Worm (Caenorhabditis elegans) whole organism, L1 larva: ENCODE measurements around the gene F21F8.5.
A peak's percentile ranks its signal among the peaks of the same experiment; 100 is the strongest.

Experiments
- C16A3.4 ChIP-seq: fragments of 150-350 bp; optimal IDR thresholded peaks from 2 replicates; lab custom pipeline; 2014; ENCODE audit warnings: missing biosample characterization, missing genetic modification characterization
- F16B12.6 ChIP-seq: fragments of 150-350 bp; optimal IDR thresholded peaks from 2 replicates; lab custom pipeline; 2014; ENCODE audit warnings: missing biosample characterization, missing genetic modification characterization
- blmp-1 ChIP-seq: fragments of 150-350 bp; optimal IDR thresholded peaks from 2 replicates; lab custom pipeline; 2014; ENCODE audit warnings: missing biosample characterization, missing genetic modification characterization
- ceh-63 ChIP-seq: fragments of 200-800 bp; sonication (Bioruptor generic); optimal IDR thresholded peaks from 2 replicates; lab custom pipeline; 2018; ENCODE audit warnings: mild to moderate bottlenecking, missing genetic modification characterization, missing compliant biosample characterization
- ceh-8 ChIP-seq: fragments of 200-800 bp; sonication (Bioruptor generic); optimal IDR thresholded peaks from 2 replicates; lab custom pipeline; 2018; ENCODE audit warnings: mild to moderate bottlenecking, missing genetic modification characterization, moderate library complexity, missing compliant biosample characterization
- ceh-82 ChIP-seq, 3 experiments: fragments of 150-350 bp in 1 of 3; sonication (generic microtip) in 2 of 3; optimal IDR thresholded peaks; 2 replicates each; lab custom pipeline; 2014 to 2017; ENCODE audit warnings: missing biosample characterization in 3 of 3, missing genetic modification characterization in 3 of 3
- ces-1 ChIP-seq: fragments of 150-350 bp; optimal IDR thresholded peaks from 2 replicates; lab custom pipeline; 2014; ENCODE audit warnings: missing biosample characterization, missing genetic modification reagents, missing genetic modification characterization
- dpl-1 ChIP-seq, 3 experiments: fragments of 150-350 bp in 2 of 3; sonication (generic microtip) in 1 of 3; optimal IDR thresholded peaks; 2 replicates each; lab custom pipeline; 2014 to 2017; ENCODE audit warnings: missing biosample characterization in 3 of 3, missing genetic modification characterization in 3 of 3, missing genetic modification reagents in 3 of 3
- dsc-1 ChIP-seq: sonication (generic microtip); optimal IDR thresholded peaks from 2 replicates; lab custom pipeline; 2016; ENCODE audit warnings: mild to moderate bottlenecking, missing genetic modification characterization, missing compliant biosample characterization
- efl-1 ChIP-seq, 4 experiments: fragments of 150-350 bp; optimal IDR thresholded peaks in 3 of 4; peaks in 1 of 4; 1 replicate in 1 of 4; 2 replicates in 3 of 4; lab custom pipeline; 2014; ENCODE audit warnings: missing biosample characterization in 2 of 4, missing genetic modification characterization in 2 of 4, missing genetic modification reagents in 2 of 4
- grh-1 ChIP-seq: fragments of 200-800 bp; sonication (Bioruptor generic); IDR thresholded peaks from 2 replicates; pipeline ENCODE4 v1.3.6; 2022; ENCODE audit warnings: missing genetic modification reagents, missing genetic modification characterization, missing compliant biosample characterization
- irx-1 ChIP-seq: sonication (generic microtip); optimal IDR thresholded peaks from 2 replicates; lab custom pipeline; 2016; ENCODE audit warnings: missing genetic modification characterization, missing compliant biosample characterization
- isw-1 ChIP-seq: fragments of 200-800 bp; sonication (Bioruptor generic); IDR thresholded peaks from 2 replicates; pipeline ENCODE4 v1.3.6; 2022; ENCODE audit warnings: missing genetic modification characterization, missing compliant biosample characterization
- jun-1 ChIP-seq: fragments of 150-350 bp; optimal IDR thresholded peaks from 2 replicates; lab custom pipeline; 2014; ENCODE audit warnings: missing biosample characterization, missing genetic modification reagents, missing genetic modification characterization
- lin-13 ChIP-seq: fragments of 150-350 bp; optimal IDR thresholded peaks from 2 replicates; lab custom pipeline; 2014; ENCODE audit warnings: missing biosample characterization, missing genetic modification reagents, missing genetic modification characterization
- lin-14 ChIP-seq: fragments of 200-800 bp; sonication (Bioruptor generic); optimal IDR thresholded peaks from 2 replicates; lab custom pipeline; 2018; ENCODE audit warnings: mild to moderate bottlenecking, missing genetic modification characterization, moderate library complexity, missing compliant biosample characterization
- lin-35 ChIP-seq, 2 experiments: fragments of 150-350 bp; optimal IDR thresholded peaks; 2 replicates each; lab custom pipeline; 2014; ENCODE audit warnings: missing biosample characterization in 2 of 2, missing genetic modification characterization in 2 of 2, missing genetic modification reagents in 2 of 2
- lsy-2 ChIP-seq, 2 experiments: fragments of 150-350 bp; optimal IDR thresholded peaks; 2 replicates each; lab custom pipeline; 2014; ENCODE audit warnings: missing biosample characterization in 2 of 2, missing genetic modification characterization in 2 of 2
- mab-9 ChIP-seq: fragments of 200-800 bp; sonication (Bioruptor generic); IDR thresholded peaks from 2 replicates; pipeline ENCODE4 v1.3.6; 2022; ENCODE audit warnings: missing genetic modification reagents, missing genetic modification characterization, missing compliant biosample characterization
- mdl-1 ChIP-seq, 2 experiments: fragments of 150-350 bp; optimal IDR thresholded peaks; 2 replicates each; lab custom pipeline; 2014 to 2017; ENCODE audit warnings: missing biosample characterization in 2 of 2, missing genetic modification characterization in 2 of 2, inconsistent platforms in 1 of 2
- mef-2 ChIP-seq: fragments of 150-350 bp; optimal IDR thresholded peaks from 2 replicates; lab custom pipeline; 2014; ENCODE audit warnings: missing biosample characterization, missing genetic modification characterization
- mep-1 ChIP-seq: fragments of 150-350 bp; optimal IDR thresholded peaks from 2 replicates; lab custom pipeline; 2014; ENCODE audit warnings: missing biosample characterization, missing genetic modification characterization
- nhr-12 ChIP-seq: sonication (generic microtip); optimal IDR thresholded peaks from 2 replicates; lab custom pipeline; 2017; ENCODE audit warnings: missing biosample characterization, missing genetic modification characterization
- nhr-28 ChIP-seq: fragments of 150-350 bp; optimal IDR thresholded peaks from 2 replicates; lab custom pipeline; 2014; ENCODE audit warnings: missing biosample characterization, missing genetic modification characterization
- nhr-47 ChIP-seq: sonication (generic microtip); optimal IDR thresholded peaks from 2 replicates; lab custom pipeline; 2016; ENCODE audit warnings: mild to moderate bottlenecking, missing genetic modification characterization, moderate library complexity, missing compliant biosample characterization
- nhr-71 ChIP-seq: sonication (generic microtip); optimal IDR thresholded peaks from 2 replicates; lab custom pipeline; 2016; ENCODE audit warnings: mild to moderate bottlenecking, missing genetic modification characterization, moderate library complexity, missing compliant biosample characterization
- nhr-77 ChIP-seq: fragments of 150-350 bp; optimal IDR thresholded peaks from 2 replicates; lab custom pipeline; 2014; ENCODE audit warnings: missing biosample characterization, missing genetic modification characterization
- nhr-84 ChIP-seq: sonication (generic microtip); optimal IDR thresholded peaks from 2 replicates; lab custom pipeline; 2017; ENCODE audit warnings: missing biosample characterization, missing genetic modification characterization
- nhr-85 ChIP-seq: sonication (generic microtip); peaks from one replicate; lab custom pipeline; 2016; ENCODE audit warnings: missing genetic modification characterization, inconsistent platforms, missing compliant biosample characterization
- nhr-90 ChIP-seq: sonication (generic microtip); optimal IDR thresholded peaks from 2 replicates; lab custom pipeline; 2016; ENCODE audit warnings: mild to moderate bottlenecking, missing genetic modification characterization, missing compliant biosample characterization; ENCODE audit not compliant: poor library complexity
- rnt-1 ChIP-seq: sonication (generic microtip); optimal IDR thresholded peaks from 2 replicates; lab custom pipeline; 2016; ENCODE audit warnings: mild to moderate bottlenecking, missing genetic modification characterization, moderate library complexity, missing compliant biosample characterization
- snpc-4 ChIP-seq: fragments of 150-350 bp; optimal IDR thresholded peaks from 2 replicates; lab custom pipeline; 2014; ENCODE audit warnings: missing biosample characterization, missing genetic modification characterization
- snu-23 ChIP-seq: sonication (generic microtip); optimal IDR thresholded peaks from 2 replicates; lab custom pipeline; 2016; ENCODE audit warnings: missing genetic modification characterization, missing compliant biosample characterization
- sptf-1 ChIP-seq: fragments of 150-350 bp; optimal IDR thresholded peaks from 2 replicates; lab custom pipeline; 2014; ENCODE audit warnings: missing biosample characterization, missing genetic modification characterization
- sup-37 ChIP-seq: fragments of 200-800 bp; sonication (Bioruptor generic); optimal IDR thresholded peaks from 2 replicates; lab custom pipeline; 2018; ENCODE audit warnings: mild to moderate bottlenecking, missing genetic modification characterization, missing compliant biosample characterization
- swsn-7 ChIP-seq: sonication (generic microtip); optimal IDR thresholded peaks from 2 replicates; lab custom pipeline; 2016; ENCODE audit warnings: missing genetic modification characterization, missing compliant biosample characterization
- unc-130 ChIP-seq: fragments of 150-350 bp; optimal IDR thresholded peaks from 2 replicates; lab custom pipeline; 2017; ENCODE audit warnings: missing biosample characterization, missing genetic modification characterization, inconsistent platforms
- unc-62 ChIP-seq: fragments of 150-350 bp; optimal IDR thresholded peaks from 2 replicates; lab custom pipeline; 2014; ENCODE audit warnings: missing biosample characterization, missing genetic modification reagents, missing genetic modification characterization
- unc-86 ChIP-seq: sonication (generic microtip); optimal IDR thresholded peaks from 2 replicates; lab custom pipeline; 2016; ENCODE audit warnings: missing genetic modification characterization, missing compliant biosample characterization
- vab-15 ChIP-seq: sonication (generic microtip); optimal IDR thresholded peaks from 2 replicates; lab custom pipeline; 2017; ENCODE audit warnings: missing genotype, mild to moderate bottlenecking, missing genetic modification characterization, missing compliant biosample characterization
- zag-1 ChIP-seq: fragments of 150-350 bp; optimal IDR thresholded peaks from 2 replicates; lab custom pipeline; 2014; ENCODE audit warnings: missing biosample characterization, missing genetic modification characterization

F21F8.5 gene

DNA sequence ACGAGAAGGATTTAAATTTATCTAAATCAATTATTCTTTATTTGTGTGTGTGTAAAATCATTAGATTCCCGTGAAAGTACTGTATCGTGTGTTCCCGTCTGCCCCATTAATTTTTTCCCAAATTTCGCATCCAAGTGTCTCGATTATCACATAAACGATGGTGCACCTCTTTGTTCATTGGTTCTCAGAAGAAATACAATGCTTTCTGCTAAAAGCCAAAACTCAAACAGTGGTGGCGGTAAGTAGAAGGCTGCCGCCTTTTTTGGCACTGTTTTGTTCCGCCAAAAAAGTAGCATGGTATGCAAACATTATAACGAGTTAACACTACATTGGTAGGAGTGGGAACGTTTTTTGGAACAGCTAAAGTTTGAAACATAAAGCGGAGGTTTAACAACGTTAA lies 42.7 kb downstream of the F21F8.5 start:
- TF ChIP-seq nhr-77 (tag; lab: Kevin White, UChicago), result no peak
- no peak for TF ChIP-seq zag-1 (tag; lab: Kevin White, UChicago)
- TF ChIP-seq mef-2, result no peak
- TF ChIP-seq F16B12.6 (tag; lab: Kevin White, UChicago), result no peak
- TF ChIP-seq nhr-12, result no peak
- TF ChIP-seq grh-1 (GFP tag; lab: Robert Waterston, UW), result no peak
- TF ChIP-seq vab-15 (tag; lab: Kevin White, UChicago), result no peak
- no peak for TF ChIP-seq mep-1 (tag; lab: Kevin White, UChicago)
- no peak for TF ChIP-seq ces-1 (GFP tag; lab: Kevin White, UChicago)
- TF ChIP-seq lin-14, result no peak
- no peak for TF ChIP-seq mab-9 (GFP tag; lab: Robert Waterston, UW)
- TF ChIP-seq lin-35 (GFP tag; optimal IDR thresholded peaks at IDR 0.05; lab: Kevin White, UChicago), result no peak
- no peak for TF ChIP-seq nhr-90 (tag; lab: Kevin White, UChicago)
- TF ChIP-seq ceh-63 (GFP tag; lab: Kevin White, UChicago), result no peak
- TF ChIP-seq dsc-1 (tag; lab: Kevin White, UChicago), result no peak
- TF ChIP-seq ceh-82 (tag; optimal IDR thresholded peaks at IDR 0.05; lab: Kevin White, UChicago), result no peak
- TF ChIP-seq sptf-1 (tag; lab: Kevin White, UChicago), result no peak
- no peak for TF ChIP-seq mdl-1 (tag; optimal IDR thresholded peaks at IDR 0.05; lab: Kevin White, UChicago)
- no peak for TF ChIP-seq ceh-8 (GFP tag; lab: Kevin White, UChicago)

DNA sequence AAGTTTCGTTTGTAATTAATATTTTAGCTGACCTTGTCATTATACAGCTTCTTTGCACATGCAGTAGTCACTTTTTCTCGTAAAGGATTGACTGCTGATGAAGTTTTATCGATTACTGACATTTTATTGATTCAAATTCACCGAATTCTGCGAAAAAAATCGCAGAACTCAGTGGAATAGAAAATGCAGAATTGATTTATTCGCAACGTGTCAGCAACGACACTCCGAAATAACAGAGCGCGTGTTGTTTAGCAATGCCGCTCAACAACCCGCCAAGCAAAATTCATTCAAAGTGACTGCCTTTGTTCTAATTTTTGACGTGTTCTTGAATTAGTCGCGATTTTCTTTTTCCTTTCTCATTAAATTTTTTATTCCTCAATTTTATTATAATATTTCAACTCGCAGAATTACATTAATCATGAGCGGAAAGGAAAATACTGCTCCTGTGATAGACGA lies 45.0 kb downstream of the F21F8.5 start, which contains the start of the genes cogc-6 and air-1:
Gene cogc-6 (minus strand): TSS at position 234 of the 456 bp plus-strand sequence.
Gene air-1 (plus strand): TSS at position 406 of the 456 bp plus-strand sequence.
- TF ChIP-seq dpl-1 (GFP tag; optimal IDR thresholded peaks at IDR 0.05; lab: Kevin White, UChicago), result peak; percentile 52 to 83 (median 77)
- TF ChIP-seq unc-62 (GFP tag; lab: Kevin White, UChicago), result no peak
- TF ChIP-seq blmp-1 (tag; lab: Kevin White, UChicago), result peak; percentile 13
- peak; percentile 6 for TF ChIP-seq C16A3.4
- no peak for TF ChIP-seq vab-15 (tag; lab: Kevin White, UChicago)
- peak in 1 of 2 experiments; percentile 52 for TF ChIP-seq lsy-2 (tag; optimal IDR thresholded peaks at IDR 0.05; lab: Kevin White, UChicago)
- TF ChIP-seq swsn-7 (tag; lab: Kevin White, UChicago), result peak; percentile 15
- TF ChIP-seq snpc-4 (tag; lab: Kevin White, UChicago), result peak; percentile 41
- peak; percentile 31 for TF ChIP-seq nhr-71
- TF ChIP-seq lin-35 (GFP tag; optimal IDR thresholded peaks at IDR 0.05; lab: Kevin White, UChicago), result peak; percentile 57 to 87
- no peak for TF ChIP-seq mdl-1 (tag; optimal IDR thresholded peaks at IDR 0.05; lab: Kevin White, UChicago)
- TF ChIP-seq rnt-1 (tag; lab: Kevin White, UChicago), result peak; percentile 18
- peak; percentile 42 for TF ChIP-seq nhr-47 (tag; lab: Kevin White, UChicago)
- TF ChIP-seq snu-23, result peak; percentile 35
- no peak for TF ChIP-seq nhr-90 (tag; lab: Kevin White, UChicago)
- peak; percentile 37 to 71 for TF ChIP-seq efl-1 (optimal IDR thresholded peaks at IDR 0.05; lab: Kevin White, UChicago)
- peak; percentile 83 to 97 for TF ChIP-seq efl-1 (GFP tag; optimal IDR thresholded peaks at IDR 0.05 in 1 of 2; lab: Kevin White, UChicago)

DNA sequence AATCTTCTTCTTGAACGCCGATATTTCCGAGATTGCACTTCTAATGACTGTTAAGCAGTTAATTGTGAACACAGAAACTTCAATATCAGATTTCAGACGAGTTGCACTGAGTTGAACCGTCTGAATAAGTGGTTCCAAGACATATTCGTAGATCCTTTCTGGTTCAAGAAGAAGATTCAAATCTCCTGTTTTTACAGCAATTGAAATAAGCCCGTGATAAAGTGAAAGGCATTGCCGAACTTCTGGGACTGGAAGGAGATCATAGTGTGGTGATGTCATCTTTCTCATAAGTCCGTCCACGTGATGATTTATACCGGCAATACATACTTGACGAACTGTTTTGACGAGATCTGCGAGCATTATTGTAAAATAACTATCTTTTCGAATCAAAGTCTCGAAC lies 46.6 kb downstream of the F21F8.5 start:
- TF ChIP-seq nhr-28 (tag; lab: Kevin White, UChicago) (no peak), unc-86 (no peak), lin-13 (GFP tag; lab: Kevin White, UChicago) (no peak), swsn-7 (tag; lab: Kevin White, UChicago) (no peak), jun-1 (no peak), sup-37 (GFP tag; lab: Kevin White, UChicago) (no peak), isw-1 (GFP tag; lab: Robert Waterston, UW) (no peak), nhr-85 (tag; lab: Kevin White, UChicago) (no peak), nhr-84 (tag; lab: Kevin White, UChicago) (no peak), lin-14 (no peak), irx-1 (tag; lab: Kevin White, UChicago) (no peak), unc-130 (no peak)
- TF ChIP-seq, all 84 proteins: peak for 0
